Fruit fly (Drosophila melanogaster) whole organism, wandering third instar larva: ENCODE results near the gene MED25.
A peak's percentile ranks its signal among the peaks of the same experiment; 100 is the strongest.

Experiments
- Abd-B ChIP-seq: fragments of >200 bp; optimal IDR thresholded peaks from 2 replicates; lab custom pipeline; 2017; ENCODE audit warnings: missing biosample characterization, missing genetic modification characterization
- CG32264 ChIP-seq: fragments of 200-800 bp; sonication (Bioruptor generic); optimal IDR thresholded peaks from 2 replicates; lab custom pipeline; 2016; ENCODE audit warnings: missing biosample characterization, missing genetic modification characterization
- CG9705 ChIP-seq: fragments of 200-800 bp; sonication (Bioruptor generic); optimal IDR thresholded peaks from 2 replicates; lab custom pipeline; 2018; ENCODE audit warnings: missing biosample characterization, mild to moderate bottlenecking, missing genetic modification characterization
- CrebA ChIP-seq: fragments of 200-800 bp; sonication (Bioruptor generic); optimal IDR thresholded peaks from 2 replicates; lab custom pipeline; 2016; ENCODE audit warnings: missing biosample characterization, mild to moderate bottlenecking, missing genetic modification characterization, borderline replicate concordance
- Dfd ChIP-seq: fragments of >200 bp; optimal IDR thresholded peaks from 2 replicates; lab custom pipeline; 2017; ENCODE audit warnings: missing biosample characterization, missing genetic modification characterization
- Dif ChIP-seq: fragments of 200-275, 200-300 bp; sonication (Bioruptor generic); optimal IDR thresholded peaks from 2 replicates; lab custom pipeline; 2018; ENCODE audit warnings: missing biosample characterization, missing genetic modification characterization; ENCODE audit not compliant: partially characterized antibody
- GATAd ChIP-seq: sonication (Bioruptor generic); optimal IDR thresholded peaks from 2 replicates; lab custom pipeline; 2016; ENCODE audit warnings: missing biosample characterization, missing genetic modification characterization
- HLH106 ChIP-seq: fragments of 200-800 bp; optimal IDR thresholded peaks from 3 replicates; lab custom pipeline; 2019; ENCODE audit warnings: missing biosample characterization, mild to moderate bottlenecking, missing genetic modification characterization, moderate library complexity
- Hr78 ChIP-seq: fragments of >200 bp; optimal IDR thresholded peaks from 2 replicates; lab custom pipeline; 2017; ENCODE audit warnings: missing biosample characterization, missing genetic modification characterization
- Hr83 ChIP-seq: fragments of 200-300 bp; sonication (Bioruptor generic); optimal IDR thresholded peaks from 2 replicates; lab custom pipeline; 2016; ENCODE audit warnings: missing biosample characterization, mild to moderate bottlenecking, missing genetic modification characterization, moderate library complexity; ENCODE audit not compliant: poor library complexity, severe bottlenecking
- Jra ChIP-seq: sonication (Bioruptor generic); optimal IDR thresholded peaks from 2 replicates; lab custom pipeline; 2016; ENCODE audit warnings: missing biosample characterization, missing genetic modification characterization
- Mio ChIP-seq: sonication (Bioruptor generic); optimal IDR thresholded peaks from 2 replicates; lab custom pipeline; 2016; ENCODE audit warnings: missing biosample characterization, missing genetic modification characterization
- Myc ChIP-seq: fragments of >200 bp; optimal IDR thresholded peaks from 2 replicates; lab custom pipeline; 2017
- N ChIP-seq: fragments of >200 bp; optimal IDR thresholded peaks from 2 replicates; lab custom pipeline; 2018; ENCODE audit warnings: missing biosample characterization, missing external identifiers, missing genetic modification characterization
- OdsH ChIP-seq: fragments of 200-800 bp; sonication (Bioruptor generic); optimal IDR thresholded peaks from 2 replicates; lab custom pipeline; 2016; ENCODE audit warnings: missing biosample characterization, mild to moderate bottlenecking, missing genetic modification characterization
- Rel ChIP-seq, 2 experiments: fragments of 200-800 bp; sonication (Bioruptor generic) in 1 of 2; optimal IDR thresholded peaks; 2 replicates in 1 of 2; 3 replicates in 1 of 2; lab custom pipeline; 2016 to 2019; ENCODE audit warnings: mild to moderate bottlenecking in 2 of 2, missing biosample characterization in 2 of 2, missing genetic modification characterization in 2 of 2, moderate library complexity in 1 of 2
- Sp1 ChIP-seq: fragments of 200-800 bp; sonication (Bioruptor generic); optimal IDR thresholded peaks from 3 replicates; lab custom pipeline; 2019; ENCODE audit warnings: missing biosample characterization, mild to moderate bottlenecking, missing genetic modification characterization, moderate library complexity
- Vsx2 ChIP-seq: fragments of 200-300, 225-300 bp; sonication (Bioruptor generic); optimal IDR thresholded peaks from 2 replicates; lab custom pipeline; 2018; ENCODE audit warnings: missing biosample characterization, missing genetic modification characterization; ENCODE audit not compliant: partially characterized antibody
- br ChIP-seq: fragments of 200-800 bp; sonication (Bioruptor generic); optimal IDR thresholded peaks from 2 replicates; lab custom pipeline; 2016; ENCODE audit warnings: missing biosample characterization, missing genetic modification characterization
- brk ChIP-seq: fragments of 200-800 bp; sonication (Bioruptor generic); optimal IDR thresholded peaks from 2 replicates; lab custom pipeline; 2016; ENCODE audit warnings: missing biosample characterization, mild to moderate bottlenecking, missing genetic modification characterization
- dl ChIP-seq, 2 experiments: fragments of 175-275, 200-275 bp in 1 of 2; fragments of 200-275 bp in 1 of 2; sonication (Bioruptor generic); optimal IDR thresholded peaks; lab custom pipeline; 2018; ENCODE audit warnings: mild to moderate bottlenecking in 2 of 2, missing biosample characterization in 2 of 2, missing genetic modification characterization in 2 of 2, moderate library complexity in 2 of 2; ENCODE audit not compliant: partially characterized antibody in 2 of 2, insufficient read depth in 1 of 2
- dmrt93B ChIP-seq: fragments of 200-800 bp; sonication (Bioruptor generic); optimal IDR thresholded peaks from 2 replicates; lab custom pipeline; 2018; ENCODE audit warnings: missing biosample characterization, mild to moderate bottlenecking, missing genetic modification characterization
- dsf ChIP-seq: sonication (Bioruptor generic); optimal IDR thresholded peaks from 2 replicates; lab custom pipeline; 2016; ENCODE audit warnings: missing biosample characterization, missing genetic modification characterization, borderline replicate concordance
- ey ChIP-seq: fragments of 200-800 bp; sonication (Bioruptor generic); optimal IDR thresholded peaks from 2 replicates; lab custom pipeline; 2016; ENCODE audit warnings: missing biosample characterization, missing genetic modification characterization
- foxo ChIP-seq, 2 experiments: fragments of 200-800 bp; sonication (Bioruptor generic); optimal IDR thresholded peaks; 2 replicates in 1 of 2; 3 replicates in 1 of 2; lab custom pipeline; 2016 to 2017; ENCODE audit warnings: missing biosample characterization in 2 of 2, missing genetic modification characterization in 2 of 2
- fru ChIP-seq: fragments of 200-800 bp; sonication (Bioruptor generic); optimal IDR thresholded peaks from 3 replicates; lab custom pipeline; 2016; ENCODE audit warnings: missing biosample characterization, mild to moderate bottlenecking, missing genetic modification characterization
- h ChIP-seq: fragments of 200-800 bp; sonication (Bioruptor generic); optimal IDR thresholded peaks from 3 replicates; lab custom pipeline; 2016; ENCODE audit warnings: missing biosample characterization, mild to moderate bottlenecking, missing genetic modification characterization
- jim ChIP-seq: fragments of 175-275, 200-325 bp; sonication (Bioruptor generic); optimal IDR thresholded peaks from 2 replicates; lab custom pipeline; 2016; ENCODE audit warnings: missing biosample characterization, mild to moderate bottlenecking, missing genetic modification characterization
- lola ChIP-seq: fragments of >200 bp; optimal IDR thresholded peaks from 2 replicates; lab custom pipeline; 2017; ENCODE audit warnings: missing biosample characterization, missing genetic modification characterization
- pan ChIP-seq: fragments of >200 bp; optimal IDR thresholded peaks from 2 replicates; lab custom pipeline; 2017
- psq ChIP-seq: fragments of 200-800 bp; sonication (Bioruptor generic); optimal IDR thresholded peaks from 3 replicates; lab custom pipeline; 2017; ENCODE audit warnings: missing biosample characterization, mild to moderate bottlenecking, missing genetic modification characterization, moderate library complexity
- rgr ChIP-seq: fragments of 200-800 bp; sonication (Bioruptor generic); optimal IDR thresholded peaks from 3 replicates; lab custom pipeline; 2016; ENCODE audit warnings: missing biosample characterization, mild to moderate bottlenecking, missing genetic modification characterization
- sv ChIP-seq: fragments of 200-800 bp; sonication (Bioruptor generic); optimal IDR thresholded peaks from 3 replicates; lab custom pipeline; 2016; ENCODE audit warnings: missing biosample characterization, missing genetic modification characterization
- tai ChIP-seq: sonication (Bioruptor generic); optimal IDR thresholded peaks from 2 replicates; lab custom pipeline; 2016; ENCODE audit warnings: missing biosample characterization, missing genetic modification characterization
- usp ChIP-seq: fragments of >200 bp; optimal IDR thresholded peaks from 2 replicates; lab custom pipeline; 2017; ENCODE audit warnings: missing biosample characterization, missing genetic modification characterization
- woc ChIP-seq: sonication (Bioruptor generic); optimal IDR thresholded peaks from 2 replicates; lab custom pipeline; 2016; ENCODE audit warnings: missing biosample characterization, mild to moderate bottlenecking, missing genetic modification characterization

Gene MED25

dm6 chr3R:20007399-20008285 lies 1.1 kb upstream of the MED25 start:
- no peak for TF ChIP-seq Dif
- TF ChIP-seq tai (GFP tag; lab: Kevin White, UChicago), result no peak
- TF ChIP-seq Jra (GFP tag; lab: Kevin White, UChicago), result no peak
- no peak for TF ChIP-seq dmrt93B (GFP tag; lab: Kevin White, UChicago)

dm6 chr3R:20010942-20011341 lies 2.2 kb downstream of the MED25 start:
- TF ChIP-seq woc (GFP tag; lab: Kevin White, UChicago), result no peak
- TF ChIP-seq Dfd (GFP tag; lab: Kevin White, UChicago), result peak; percentile 94
- no peak for TF ChIP-seq OdsH

- no peak for TF ChIP-seq dsf (GFP tag; lab: Kevin White, UChicago)
- no peak for TF ChIP-seq Sp1 (GFP tag; lab: Kevin White, UChicago)
- no peak for TF ChIP-seq Myc (lab: Kevin White, UChicago)
Observed at dm6 chr3R:20012688-20013087, 3.9 kb downstream of the MED25 start.

- TF ChIP-seq h (GFP tag; lab: Kevin White, UChicago) (no peak), Mio (GFP tag; lab: Kevin White, UChicago) (no peak), Myc (lab: Kevin White, UChicago) (no peak), dmrt93B (GFP tag; lab: Kevin White, UChicago) (no peak), GATAd (GFP tag; lab: Kevin White, UChicago) (no peak), rgr (no peak), psq (GFP tag; lab: Kevin White, UChicago) (no peak), Dif (no peak)
Observed at dm6 chr3R:20013404-20013922, 4.7 kb downstream of the MED25 start, which contains the start of the genes CG17190 and CG4836. TSS of gene CG17190 (minus strand) at chr3R:20013504. TSS of gene CG4836 (plus strand) at chr3R:20013872.

- TF ChIP-seq CG32264 (GFP tag; lab: Kevin White, UChicago), result no peak
- TF ChIP-seq dl (GFP tag; optimal IDR thresholded peaks at IDR 0.05; lab: Kevin White, UChicago; ENCODE audit: insufficient read depth in 1 of 2, partially characterized antibody in 2 of 2), result no peak
- TF ChIP-seq h (GFP tag; lab: Kevin White, UChicago), result no peak
- peak; percentile 78 for TF ChIP-seq psq (GFP tag; lab: Kevin White, UChicago)
- peak; percentile 91 for TF ChIP-seq HLH106 (tag; lab: Kevin White, UChicago)
- peak; percentile 74 for TF ChIP-seq sv
- TF ChIP-seq Sp1 (GFP tag; lab: Kevin White, UChicago), result peak; percentile 84
- no peak for TF ChIP-seq Dfd (GFP tag; lab: Kevin White, UChicago)
- peak; percentile 75 for TF ChIP-seq fru (GFP tag; lab: Kevin White, UChicago)
- TF ChIP-seq pan (lab: Kevin White, UChicago), result no peak
- peak in 1 of 2 experiments; percentile 81 for TF ChIP-seq foxo (GFP tag; optimal IDR thresholded peaks at IDR 0.05; lab: Kevin White, UChicago)
- peak; percentile 51 for TF ChIP-seq CG9705 (GFP tag; lab: Kevin White, UChicago)
- TF ChIP-seq tai (GFP tag; lab: Kevin White, UChicago), result no peak
- TF ChIP-seq br (GFP tag; lab: Kevin White, UChicago), result peak; percentile 80
- TF ChIP-seq Vsx2 (GFP tag; lab: Kevin White, UChicago), result peak; percentile 21
- no peak for TF ChIP-seq Rel (GFP tag; optimal IDR thresholded peaks at IDR 0.05; lab: Kevin White, UChicago)
- peak; percentile 35 for TF ChIP-seq Rel (tag; optimal IDR thresholded peaks at IDR 0.05; lab: Kevin White, UChicago)
- TF ChIP-seq dsf (GFP tag; lab: Kevin White, UChicago), result peak; percentile 72
- peak; percentile 25 for TF ChIP-seq Mio (GFP tag; lab: Kevin White, UChicago)
- no peak for TF ChIP-seq lola (GFP tag; lab: Kevin White, UChicago)
- peak; percentile 86 for TF ChIP-seq GATAd (GFP tag; lab: Kevin White, UChicago)
- no peak for TF ChIP-seq Dif
- TF ChIP-seq Hr83, result peak; percentile 69
- no peak for TF ChIP-seq jim (GFP tag; lab: Kevin White, UChicago)
- peak; percentile 81 for TF ChIP-seq OdsH
- TF ChIP-seq brk, result no peak
- TF ChIP-seq Abd-B (GFP tag; lab: Kevin White, UChicago), result no peak
- TF ChIP-seq N (GFP tag; lab: Kevin White, UChicago), result no peak
- TF ChIP-seq rgr, result peak; percentile 88
- peak; percentile 82 for TF ChIP-seq ey (GFP tag; lab: Kevin White, UChicago)
- no peak for TF ChIP-seq CrebA (GFP tag; lab: Kevin White, UChicago)
- TF ChIP-seq woc (GFP tag; lab: Kevin White, UChicago), result peak; percentile 81
- no peak for TF ChIP-seq usp (GFP tag; lab: Kevin White, UChicago)
- no peak for TF ChIP-seq Hr78 (GFP tag; lab: Kevin White, UChicago)
- TF ChIP-seq, all 38 proteins: peak for 18
Observed at dm6 chr3R:20021152-20021769, 12.5 kb downstream of the MED25 start, which contains the start of the genes PIG-L and psidin. TSS of gene PIG-L (minus strand) at chr3R:20021338. TSS of gene psidin (plus strand) at chr3R:20021704.
